Worm (Caenorhabditis elegans): Measurements from ENCODE around the gene rer-1.

The rer-1 gene

DNA sequence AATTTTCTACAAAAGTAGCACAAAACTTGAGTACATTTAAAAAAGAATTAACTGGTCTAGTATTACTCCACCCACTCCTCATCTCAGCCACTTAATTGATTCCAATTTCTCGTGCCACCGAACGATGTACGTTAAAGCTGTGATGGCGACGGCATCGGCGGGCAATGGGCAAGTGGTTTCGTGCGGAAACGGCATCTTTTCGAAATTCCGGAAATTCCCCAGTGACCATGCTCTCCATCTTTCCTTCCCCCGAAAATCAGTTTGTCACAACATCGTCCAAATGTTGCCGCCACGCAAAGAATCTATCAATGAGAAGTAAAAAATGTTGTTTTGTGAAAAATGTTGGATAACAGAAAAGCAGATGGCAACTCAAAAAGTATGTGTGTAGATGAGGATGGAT lies 21.8 kb downstream of the rer-1 start:
- TF ChIP-seq snpc-4 (tag; optimal IDR thresholded peaks at IDR 0.05) = no peak
- TF ChIP-seq ceh-43 (GFP tag; optimal IDR thresholded peaks at IDR 0.05) = no peak
- no peak for TF ChIP-seq tbx-8 (GFP tag; optimal IDR thresholded peaks at IDR 0.05)
- no peak for TF ChIP-seq nhr-12 (tag; optimal IDR thresholded peaks at IDR 0.05)
- no peak for TF ChIP-seq elt-1 (tag; optimal IDR thresholded peaks at IDR 0.05; ENCODE audit: borderline replicate concordance, insufficient read depth)
- TF ChIP-seq elt-3 (tag; optimal IDR thresholded peaks at IDR 0.05) = no peak
- no peak for TF ChIP-seq sptf-1 (tag; optimal IDR thresholded peaks at IDR 0.05)
- TF ChIP-seq cnd-1 (tag; optimal IDR thresholded peaks at IDR 0.05) = no peak
- TF ChIP-seq mls-2 (tag; optimal IDR thresholded peaks at IDR 0.05) = no peak
- TF ChIP-seq sem-2 (GFP tag; optimal IDR thresholded peaks at IDR 0.05) = no peak

DNA sequence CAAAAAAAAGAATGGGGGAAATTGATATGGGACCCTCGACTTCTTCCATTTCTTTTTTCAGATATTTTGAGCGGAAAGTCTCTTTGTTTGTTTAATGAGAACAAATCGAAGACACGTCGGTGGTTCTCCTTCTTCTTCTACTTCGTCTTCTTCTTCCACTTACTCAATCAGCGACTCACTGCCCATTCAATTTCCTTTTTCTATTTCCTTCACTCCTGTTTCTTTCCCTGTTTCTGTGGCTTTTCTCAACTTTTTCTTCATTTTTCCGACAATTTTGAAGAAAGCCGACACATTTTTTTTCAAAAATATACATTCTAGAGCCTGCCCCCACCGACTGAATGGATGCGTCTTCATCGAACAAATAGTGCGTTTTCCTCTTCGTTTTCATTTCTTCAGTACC lies 24.7 kb downstream of the rer-1 start, which contains the start of gene F46C5.4:
Gene F46C5.4 (plus strand): TSS at position 222 of the 400 bp plus-strand sequence.
- TF ChIP-seq ces-1 (GFP tag; optimal IDR thresholded peaks at IDR 0.05) (peak; percentile 71), mep-1 (tag; optimal IDR thresholded peaks at IDR 0.05) (no peak), unc-120 (tag; optimal IDR thresholded peaks at IDR 0.05; ENCODE audit: poor library complexity, severe bottlenecking) (no peak), nhr-2 (tag; optimal IDR thresholded peaks at IDR 0.05) (no peak), flh-1 (GFP tag; optimal IDR thresholded peaks at IDR 0.05) (no peak), ceh-39 (tag; optimal IDR thresholded peaks at IDR 0.05) (no peak), M03D4.4 (tag; optimal IDR thresholded peaks at IDR 0.05) (no peak), nhr-237 (tag; optimal IDR thresholded peaks at IDR 0.05) (no peak)

DNA sequence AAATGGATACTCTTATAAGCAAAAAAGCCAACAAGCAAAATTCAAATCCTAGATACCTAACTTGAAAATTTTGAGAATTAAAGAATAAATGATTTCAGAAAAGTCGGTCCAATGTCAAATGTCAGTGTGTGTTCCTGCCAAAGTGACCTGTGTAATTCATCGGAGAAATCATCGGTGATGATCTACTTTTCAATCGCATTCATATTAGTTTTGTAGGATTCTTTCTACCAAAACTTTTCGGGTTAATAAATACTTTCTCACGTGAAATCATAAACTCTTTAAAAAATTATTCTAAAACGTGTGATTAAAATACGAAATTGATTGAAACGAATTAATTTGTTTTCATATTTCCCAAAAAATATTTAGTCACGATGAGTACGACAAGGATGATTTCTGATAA lies 27.9 kb downstream of the rer-1 start, which contains the start of gene F46C5.7:
Gene F46C5.7 (plus strand): TSS at position 301 of the 400 bp plus-strand sequence.
- TF ChIP-seq mab-5 (tag; optimal IDR thresholded peaks at IDR 0.05) = no peak
- TF ChIP-seq ceh-43 (GFP tag; optimal IDR thresholded peaks at IDR 0.05) = no peak
- no peak for TF ChIP-seq lin-32 (GFP tag; optimal IDR thresholded peaks at IDR 0.05)
- no peak for TF ChIP-seq lsy-2 (tag; optimal IDR thresholded peaks at IDR 0.05)
- TF ChIP-seq M03D4.4 (tag; optimal IDR thresholded peaks at IDR 0.05) = no peak
- TF ChIP-seq unc-39 (tag; optimal IDR thresholded peaks at IDR 0.05) = no peak
- TF ChIP-seq cnd-1 (tag; optimal IDR thresholded peaks at IDR 0.05) = no peak
- TF ChIP-seq ceh-83 (GFP tag; optimal IDR thresholded peaks at IDR 0.05) = no peak
- no peak for TF ChIP-seq nhr-237 (tag; optimal IDR thresholded peaks at IDR 0.05)
- no peak for TF ChIP-seq lin-13 (tag; optimal IDR thresholded peaks at IDR 0.05)
- TF ChIP-seq unc-62 (GFP tag; optimal IDR thresholded peaks at IDR 0.05) = no peak
- TF ChIP-seq mls-2 (tag; optimal IDR thresholded peaks at IDR 0.05) = no peak
- no peak for TF ChIP-seq drap-1 (GFP tag; optimal IDR thresholded peaks at IDR 0.05)
- no peak for TF ChIP-seq nhr-76 (tag; optimal IDR thresholded peaks at IDR 0.05)
- no peak for TF ChIP-seq ham-2 (GFP tag; optimal IDR thresholded peaks at IDR 0.05)
- no peak for TF ChIP-seq sptf-1 (tag; optimal IDR thresholded peaks at IDR 0.05)

DNA sequence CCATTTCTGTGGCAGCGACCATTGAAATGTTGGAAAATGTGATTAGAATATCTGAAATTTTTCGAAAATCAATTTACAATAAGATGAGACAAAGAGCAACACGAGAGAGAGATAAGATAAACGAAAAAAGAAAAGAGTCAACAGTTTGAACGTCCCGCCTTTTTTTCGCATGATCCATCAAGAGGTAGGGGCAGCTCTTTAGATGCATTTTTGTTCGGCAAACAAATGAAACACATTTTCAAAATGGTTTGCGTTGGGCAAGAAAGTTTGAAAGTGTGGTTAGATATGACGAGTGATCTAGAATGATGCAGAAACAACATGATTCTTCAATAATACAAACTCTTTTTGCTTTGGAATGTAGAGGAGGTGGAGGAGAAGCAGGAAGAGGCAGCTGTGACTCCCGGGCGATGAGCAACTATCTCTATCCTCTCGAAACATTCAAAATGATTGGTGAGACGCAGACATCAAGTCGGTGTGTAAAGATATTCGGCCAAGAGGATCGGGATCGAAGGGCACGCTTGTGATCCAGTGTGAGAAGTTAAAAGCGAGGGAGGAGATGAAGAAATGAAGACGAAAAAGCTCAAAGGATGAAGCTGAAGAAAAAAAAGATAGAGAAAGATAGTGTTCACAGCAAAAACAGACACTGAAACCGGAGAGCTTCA lies 33.4 kb downstream of the rer-1 start, which contains the start of gene F46C5.6:
Gene F46C5.6 (minus strand): TSS at position 51 of the 662 bp plus-strand sequence.
- TF ChIP-seq hlh-1 (tag; optimal IDR thresholded peaks at IDR 0.05) (peak; percentile 90), drap-1 (GFP tag; optimal IDR thresholded peaks at IDR 0.05) (no peak), ceh-39 (tag; optimal IDR thresholded peaks at IDR 0.05) (no peak), zip-8 (tag; optimal IDR thresholded peaks at IDR 0.05) (no peak), unc-120 (tag; optimal IDR thresholded peaks at IDR 0.05; ENCODE audit: poor library complexity, severe bottlenecking) (peak; percentile 83), unc-62 (GFP tag; optimal IDR thresholded peaks at IDR 0.05) (peak; percentile 48)

DNA sequence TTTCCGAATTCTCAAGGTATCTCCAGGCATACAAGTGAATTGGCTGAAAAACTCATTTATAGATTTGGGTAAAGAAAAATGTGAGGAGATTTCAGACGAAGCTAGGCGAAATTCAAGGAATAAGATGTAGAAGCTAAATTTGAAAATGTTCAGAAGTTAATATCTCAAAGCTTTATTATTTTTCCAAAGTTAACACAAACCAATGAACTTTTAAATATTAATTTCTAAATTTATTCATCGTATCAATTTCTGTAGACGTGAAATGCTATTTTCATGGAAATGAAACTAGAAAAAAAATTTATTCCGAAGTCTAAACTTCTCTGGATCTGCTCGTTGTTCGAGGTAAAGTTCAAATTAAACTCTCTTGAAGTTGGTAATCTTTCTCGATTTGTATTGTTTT lies 34.1 kb downstream of the rer-1 start, which contains the start of gene agxt-1:
Gene agxt-1 (plus strand): TSS at position 301 of the 400 bp plus-strand sequence.
- no peak for TF ChIP-seq ceh-83 (GFP tag; optimal IDR thresholded peaks at IDR 0.05)

DNA sequence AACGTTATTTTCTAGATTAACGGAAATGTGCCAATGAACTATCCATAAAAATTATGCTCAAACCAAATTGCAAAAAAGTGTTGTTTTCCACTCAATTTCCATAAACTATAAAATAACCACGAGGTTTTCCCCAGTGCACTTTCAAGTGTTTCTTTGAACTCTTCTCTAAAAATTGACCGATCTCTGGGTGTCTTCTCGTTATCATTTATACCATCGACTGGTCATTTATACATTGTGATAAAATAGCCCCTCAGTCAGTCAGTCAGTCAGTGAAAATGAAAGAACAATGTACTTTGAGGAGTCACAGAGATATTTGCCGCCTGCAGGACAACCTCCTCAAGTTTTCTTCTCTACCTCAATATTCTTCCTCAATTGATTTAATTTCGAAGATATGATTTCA lies 34.8 kb downstream of the rer-1 start:
- TF ChIP-seq drap-1 (GFP tag; optimal IDR thresholded peaks at IDR 0.05) = no peak
- no peak for TF ChIP-seq elt-1 (tag; optimal IDR thresholded peaks at IDR 0.05; ENCODE audit: borderline replicate concordance, insufficient read depth)
- TF ChIP-seq lin-13 (tag; optimal IDR thresholded peaks at IDR 0.05) = no peak
- no peak for TF ChIP-seq ham-2 (GFP tag; optimal IDR thresholded peaks at IDR 0.05)
- no peak for TF ChIP-seq mls-2 (tag; optimal IDR thresholded peaks at IDR 0.05)
- TF ChIP-seq nhr-237 (tag; optimal IDR thresholded peaks at IDR 0.05) = no peak
- TF ChIP-seq ceh-39 (tag; optimal IDR thresholded peaks at IDR 0.05) = no peak
- TF ChIP-seq unc-62 (GFP tag; optimal IDR thresholded peaks at IDR 0.05) = no peak
- TF ChIP-seq tbx-8 (GFP tag; optimal IDR thresholded peaks at IDR 0.05) = no peak
- no peak for TF ChIP-seq M03D4.4 (tag; optimal IDR thresholded peaks at IDR 0.05)
- TF ChIP-seq mep-1 (tag; optimal IDR thresholded peaks at IDR 0.05) = no peak
- no peak for TF ChIP-seq blmp-1 (tag; optimal IDR thresholded peaks at IDR 0.05)

Data from whole organism, mixed stage, embryonic.